Fruit fly (Drosophila melanogaster): ENCODE data around the gene CG17770.

Gene CG17770

dm6 chr3R:25811611-25812010, at the start of gene CG17770, which contains the start of gene Acam:
Gene CG17770 (plus strand): TSS chr3R:25811911.
Gene Acam (plus strand): TSS chr3R:25811911.
- TF ChIP-seq noc (tag; optimal IDR thresholded peaks at IDR 0.05), result no peak

dm6 chr3R:25762005-25762764, 49.5 kb upstream of the CG17770 start:
- no peak for TF ChIP-seq noc (tag; optimal IDR thresholded peaks at IDR 0.05)

- TF ChIP-seq noc (tag; optimal IDR thresholded peaks at IDR 0.05), result no peak
Measured at dm6 chr3R:25763005-25763404, 48.7 kb upstream of the CG17770 start, which contains the start of gene LpR1. Gene LpR1 (minus strand): TSS chr3R:25763105.

- no peak for TF ChIP-seq noc (tag; optimal IDR thresholded peaks at IDR 0.05)
Measured at dm6 chr3R:25775269-25775668, 36.4 kb upstream of the CG17770 start, which contains the start of the genes CG17197 and CG17198. Gene CG17197 (minus strand): TSS chr3R:25775369. Gene CG17198 (minus strand): TSS chr3R:25775369.

- TF ChIP-seq noc (tag; optimal IDR thresholded peaks at IDR 0.05), result no peak
Measured at dm6 chr3R:25776137-25776536, 35.6 kb upstream of the CG17770 start, which contains the start of gene CG17196. Gene CG17196 (minus strand): TSS chr3R:25776237.

dm6 chr3R:25777098-25777497, 34.6 kb upstream of the CG17770 start, which contains the start of gene CG17195:
Gene CG17195 (minus strand): TSS chr3R:25777198.
- no peak for TF ChIP-seq noc (tag; optimal IDR thresholded peaks at IDR 0.05)

- TF ChIP-seq noc (tag; optimal IDR thresholded peaks at IDR 0.05), result no peak
Measured at dm6 chr3R:25778205-25778604, 33.5 kb upstream of the CG17770 start, which contains the start of gene CG4956. Gene CG4956 (minus strand): TSS chr3R:25778305.

- no peak for TF ChIP-seq noc (tag; optimal IDR thresholded peaks at IDR 0.05)
Measured at dm6 chr3R:25782855-25783424, 28.8 kb upstream of the CG17770 start.

dm6 chr3R:25787198-25787597, 24.5 kb upstream of the CG17770 start, which contains the start of gene CG4960:
Gene CG4960 (minus strand): TSS chr3R:25787298.
- no peak for TF ChIP-seq noc (tag; optimal IDR thresholded peaks at IDR 0.05)

dm6 chr3R:25789355-25789754, 22.4 kb upstream of the CG17770 start, which contains the start of gene CG31380:
Gene CG31380 (minus strand): TSS chr3R:25789455.
- no peak for TF ChIP-seq noc (tag; optimal IDR thresholded peaks at IDR 0.05)

- TF ChIP-seq noc (tag; optimal IDR thresholded peaks at IDR 0.05), result no peak
Measured at dm6 chr3R:25790371-25790770, 21.3 kb upstream of the CG17770 start, which contains the start of gene CG31093. Gene CG31093 (minus strand): TSS chr3R:25790471.

- TF ChIP-seq noc (tag; optimal IDR thresholded peaks at IDR 0.05), result no peak
Measured at dm6 chr3R:25791807-25792206, 19.9 kb upstream of the CG17770 start.

- no peak for TF ChIP-seq noc (tag; optimal IDR thresholded peaks at IDR 0.05)
Measured at dm6 chr3R:25806145-25806544, 5.6 kb upstream of the CG17770 start, which contains the start of gene BG642167. Gene BG642167 (plus strand): TSS chr3R:25806445.

dm6 chr3R:25810796-25811195, 915 bp upstream of the CG17770 start, which contains the start of gene CG5024:
Gene CG5024 (plus strand): TSS chr3R:25811096.
- TF ChIP-seq noc (tag; optimal IDR thresholded peaks at IDR 0.05), result no peak

dm6 chr3R:25815179-25815578, 3.5 kb downstream of the CG17770 start, which contains the start of gene CG14354:
Gene CG14354 (plus strand): TSS chr3R:25815479.
- TF ChIP-seq noc (tag; optimal IDR thresholded peaks at IDR 0.05), result no peak

- no peak for TF ChIP-seq noc (tag; optimal IDR thresholded peaks at IDR 0.05)
Measured at dm6 chr3R:25829598-25829997, 17.9 kb downstream of the CG17770 start, which contains the start of gene Mst57Dc. Gene Mst57Dc (minus strand): TSS chr3R:25829698.

All from whole organism, larva.